Fruit fly (Drosophila melanogaster) whole organism, embryonic: ENCODE data around the gene CG32706.
A peak's percentile ranks its signal among the peaks of the same experiment; 100 is the strongest.

Experiments used
- CG10267 ChIP-seq: fragments of 200-800 bp; sonication (Bioruptor generic); optimal IDR thresholded peaks from 2 replicates; lab custom pipeline; 2018; ENCODE audit warnings: missing biosample characterization, mild to moderate bottlenecking, missing genetic modification characterization, moderate library complexity
- CG10462 ChIP-seq: fragments of 200-800 bp; sonication (Bioruptor generic); optimal IDR thresholded peaks from 2 replicates; lab custom pipeline; 2016; ENCODE audit warnings: missing biosample characterization, missing genetic modification characterization
- CG10543 ChIP-seq: fragments of 200-800 bp; sonication (Bioruptor generic); optimal IDR thresholded peaks from 3 replicates; lab custom pipeline; 2017; ENCODE audit warnings: missing biosample characterization, mild to moderate bottlenecking, missing genetic modification characterization, moderate library complexity
- CG12104 ChIP-seq: fragments of 200-800 bp; sonication (Bioruptor generic); optimal IDR thresholded peaks from 3 replicates; lab custom pipeline; 2016; ENCODE audit warnings: missing biosample characterization, missing genetic modification characterization
- CG12219 ChIP-seq: fragments of 200-800 bp; sonication (Bioruptor generic); optimal IDR thresholded peaks from 3 replicates; lab custom pipeline; 2018; ENCODE audit warnings: missing biosample characterization, mild to moderate bottlenecking, missing genetic modification characterization
- CG12769 ChIP-seq: fragments of 200-800 bp; sonication (Bioruptor generic); optimal IDR thresholded peaks from 2 replicates; lab custom pipeline; 2019; ENCODE audit warnings: missing biosample characterization, mild to moderate bottlenecking, missing genetic modification characterization, moderate library complexity
- CG13424 ChIP-seq: fragments of 200-800 bp; sonication (Bioruptor generic); optimal IDR thresholded peaks from 2 replicates; lab custom pipeline; 2019; ENCODE audit warnings: missing biosample characterization, mild to moderate bottlenecking, missing genetic modification characterization, moderate library complexity
- CG13894 ChIP-seq: fragments of 200-800 bp; sonication (Bioruptor generic); optimal IDR thresholded peaks from 3 replicates; lab custom pipeline; 2018; ENCODE audit warnings: missing biosample characterization, mild to moderate bottlenecking, missing genetic modification characterization, moderate library complexity
- CG14441 ChIP-seq: fragments of 200-800 bp; sonication (Bioruptor generic); IDR thresholded peaks from 2 replicates; pipeline ENCODE4 v1.3.6; 2022; ENCODE audit warnings: missing biosample characterization, missing genetic modification characterization
- CG14710 ChIP-seq: fragments of 200-800 bp; sonication (Bioruptor generic); optimal IDR thresholded peaks from 3 replicates; lab custom pipeline; 2019; ENCODE audit warnings: missing biosample characterization, mild to moderate bottlenecking, missing genetic modification characterization, moderate library complexity
- CG14965 ChIP-seq: fragments of 200-800 bp; sonication (Bioruptor generic); optimal IDR thresholded peaks from 2 replicates; lab custom pipeline; 2016; ENCODE audit warnings: missing biosample characterization, missing genetic modification characterization, borderline replicate concordance
- CG15011 ChIP-seq: fragments of 200-800 bp; sonication (Bioruptor generic); optimal IDR thresholded peaks from 3 replicates; lab custom pipeline; 2018; ENCODE audit warnings: missing biosample characterization, mild to moderate bottlenecking, missing genetic modification characterization
- CG15514 ChIP-seq: fragments of 200-800 bp; sonication (Bioruptor generic); optimal IDR thresholded peaks from 3 replicates; lab custom pipeline; 2017; ENCODE audit warnings: missing biosample characterization, missing genetic modification characterization, mild to moderate bottlenecking, moderate library complexity, missing genetic modification reagents
- CG18011 ChIP-seq: fragments of 200-800 bp; sonication (Bioruptor generic); optimal IDR thresholded peaks from 2 replicates; lab custom pipeline; 2017; ENCODE audit warnings: missing biosample characterization, missing genetic modification characterization, mild to moderate bottlenecking, moderate library complexity, missing genotype
- CG32532 ChIP-seq: fragments of 200-800 bp; sonication (Bioruptor generic); IDR thresholded peaks from 2 replicates; pipeline ENCODE4 v1.3.6; 2022; ENCODE audit warnings: missing biosample characterization, missing genetic modification characterization
- CG3838 ChIP-seq: fragments of 200-800 bp; sonication (Bioruptor generic); optimal IDR thresholded peaks from 3 replicates; lab custom pipeline; 2016; ENCODE audit warnings: missing biosample characterization, missing genetic modification characterization
- CG4707 ChIP-seq: fragments of 200-800 bp; sonication (Bioruptor generic); optimal IDR thresholded peaks from 2 replicates; lab custom pipeline; 2018; ENCODE audit warnings: missing biosample characterization, mild to moderate bottlenecking, missing genetic modification characterization, moderate library complexity
- CG4730 ChIP-seq: fragments of 200-800 bp; sonication (Bioruptor generic); IDR thresholded peaks from 2 replicates; pipeline ENCODE4 v1.3.6; 2022; ENCODE audit warnings: missing biosample characterization, missing genetic modification characterization
- CG4854 ChIP-seq: fragments of 200-800 bp; sonication (Bioruptor generic); optimal IDR thresholded peaks from 2 replicates; lab custom pipeline; 2016; ENCODE audit warnings: missing biosample characterization, missing genetic modification characterization, inconsistent platforms
- CG6272 ChIP-seq: fragments of 200-800 bp; sonication (Bioruptor generic); IDR thresholded peaks from 2 replicates; pipeline ENCODE4 v1.3.6; 2022; ENCODE audit warnings: missing biosample characterization, missing genetic modification characterization
- CG8944 ChIP-seq: fragments of 200-800 bp; sonication (Bioruptor generic); optimal IDR thresholded peaks from 3 replicates; lab custom pipeline; 2016; ENCODE audit warnings: missing biosample characterization, missing genetic modification characterization
- D ChIP-seq, 2 experiments: fragments of 200-800 bp in 1 of 2; fragments of >200 bp in 1 of 2; sonication (Bioruptor generic) in 1 of 2; optimal IDR thresholded peaks; 2 replicates in 1 of 2; 3 replicates in 1 of 2; lab custom pipeline; 2017; ENCODE audit warnings: mild to moderate bottlenecking in 1 of 2, missing biosample characterization in 1 of 2, missing genetic modification characterization in 1 of 2, missing genetic modification reagents in 1 of 2
- Dfd ChIP-seq, 2 experiments: fragments of >200 bp; optimal IDR thresholded peaks; 2 replicates each; lab custom pipeline; 2017; ENCODE audit warnings: missing biosample characterization in 2 of 2, missing genetic modification characterization in 2 of 2
- HLH3B ChIP-seq: fragments of 200-800 bp; sonication (Bioruptor generic); IDR thresholded peaks from 2 replicates; pipeline ENCODE4 v1.3.6; 2022; ENCODE audit warnings: missing biosample characterization, missing genetic modification characterization
- Hey ChIP-seq: fragments of 200-800 bp; sonication (Bioruptor generic); optimal IDR thresholded peaks from 3 replicates; lab custom pipeline; 2018; ENCODE audit warnings: missing biosample characterization, mild to moderate bottlenecking, missing genetic modification characterization
- Max ChIP-seq: fragments of 200-800 bp; sonication (Bioruptor generic); optimal IDR thresholded peaks from 2 replicates; lab custom pipeline; 2016; ENCODE audit warnings: missing biosample characterization, mild to moderate bottlenecking, missing genetic modification characterization
- Mrtf ChIP-seq: fragments of 200-800 bp; sonication (Bioruptor generic); IDR thresholded peaks from 3 replicates; pipeline ENCODE4 v1.3.6; 2022; ENCODE audit warnings: missing biosample characterization, missing genetic modification characterization
- Nf-YB ChIP-seq: fragments of 200-800 bp; sonication (Bioruptor generic); optimal IDR thresholded peaks from 3 replicates; lab custom pipeline; 2019; ENCODE audit warnings: missing biosample characterization, mild to moderate bottlenecking, missing genetic modification characterization, moderate library complexity
- ap ChIP-seq: fragments of 200-800 bp; sonication (Bioruptor generic); IDR thresholded peaks from 2 replicates; pipeline ENCODE4 v1.3.6; 2022; ENCODE audit warnings: missing biosample characterization, missing genetic modification characterization
- ash1 ChIP-seq: fragments of 200-800 bp; sonication (Bioruptor generic); optimal IDR thresholded peaks from 2 replicates; lab custom pipeline; 2018; ENCODE audit warnings: missing biosample characterization, mild to moderate bottlenecking, missing genetic modification characterization
- bab2 ChIP-seq: fragments of 200-800 bp; sonication (Bioruptor generic); optimal IDR thresholded peaks from 2 replicates; lab custom pipeline; 2016; ENCODE audit warnings: missing biosample characterization, missing genetic modification characterization
- cato ChIP-seq: fragments of 200-800 bp; sonication (Bioruptor generic); optimal IDR thresholded peaks from 2 replicates; lab custom pipeline; 2016; ENCODE audit warnings: missing biosample characterization, missing genetic modification characterization, borderline replicate concordance
- ems ChIP-seq: fragments of 200-800 bp; sonication (Bioruptor generic); optimal IDR thresholded peaks from 3 replicates; lab custom pipeline; 2016; ENCODE audit warnings: missing biosample characterization, missing genetic modification characterization
- fd64A ChIP-seq: fragments of 200-800 bp; sonication (Bioruptor generic); optimal IDR thresholded peaks from 3 replicates; lab custom pipeline; 2018; ENCODE audit warnings: missing biosample characterization, mild to moderate bottlenecking, missing genetic modification characterization
- fu2 ChIP-seq: fragments of 200-800 bp; sonication (Bioruptor generic); optimal IDR thresholded peaks from 2 replicates; lab custom pipeline; 2016; ENCODE audit warnings: missing biosample characterization, missing genetic modification characterization
- h ChIP-seq: fragments of >200 bp; optimal IDR thresholded peaks from 2 replicates; lab custom pipeline; 2017
- hbn ChIP-seq: fragments of 200-800 bp; sonication (Bioruptor generic); IDR thresholded peaks from 2 replicates; pipeline ENCODE4 v1.3.6; 2022; ENCODE audit warnings: missing biosample characterization, missing genetic modification characterization; ENCODE audit not compliant: partially characterized antibody
- klu ChIP-seq: fragments of 200-800 bp; sonication (Bioruptor generic); IDR thresholded peaks from 2 replicates; pipeline ENCODE4 v1.3.6; 2022; ENCODE audit warnings: missing biosample characterization, missing genetic modification characterization
- kni ChIP-seq: fragments of 200-800 bp; sonication (Bioruptor generic); optimal IDR thresholded peaks from 3 replicates; lab custom pipeline; 2017; ENCODE audit warnings: mild to moderate bottlenecking, missing biosample characterization, missing genetic modification reagents, missing genetic modification characterization
- lola ChIP-seq, 3 experiments: fragments of >200 bp in 2 of 3; fragments of 200-800 bp in 1 of 3; sonication (Bioruptor generic) in 1 of 3; optimal IDR thresholded peaks; 2 replicates each; lab custom pipeline; 2017 to 2019; ENCODE audit warnings: missing biosample characterization in 3 of 3, missing genetic modification characterization in 3 of 3, mild to moderate bottlenecking in 1 of 3, moderate library complexity in 1 of 3
- pnt ChIP-seq: fragments of 200-800 bp; sonication (Bioruptor generic); optimal IDR thresholded peaks from 3 replicates; lab custom pipeline; 2016; ENCODE audit warnings: missing biosample characterization, missing genetic modification characterization
- rib ChIP-seq: fragments of 200-800 bp; sonication (Bioruptor generic); IDR thresholded peaks from 2 replicates; pipeline ENCODE4 v1.3.6; 2022; ENCODE audit warnings: missing biosample characterization, missing genetic modification characterization
- salm ChIP-seq: fragments of 200-800 bp; sonication (Bioruptor generic); optimal IDR thresholded peaks from 2 replicates; lab custom pipeline; 2018; ENCODE audit warnings: missing biosample characterization, mild to moderate bottlenecking, missing genetic modification characterization
- so ChIP-seq: fragments of 200-800 bp; sonication (Bioruptor generic); IDR thresholded peaks from 3 replicates; pipeline ENCODE4 v1.3.6; 2022; ENCODE audit warnings: missing biosample characterization, missing genetic modification characterization
- tgo ChIP-seq: fragments of 200-800 bp; sonication (Bioruptor generic); IDR thresholded peaks from 3 replicates; pipeline ENCODE4 v1.3.6; 2022; ENCODE audit warnings: missing biosample characterization, missing genetic modification characterization
- tna ChIP-seq: fragments of 200-800 bp; sonication (Bioruptor generic); IDR thresholded peaks from 2 replicates; pipeline ENCODE4 v1.3.6; 2022; ENCODE audit warnings: missing biosample characterization, missing genetic modification characterization; ENCODE audit not compliant: partially characterized antibody
- twi ChIP-seq: fragments of 200-800 bp; optimal IDR thresholded peaks from 2 replicates; lab custom pipeline; 2019; ENCODE audit warnings: missing biosample characterization, mild to moderate bottlenecking, missing genetic modification characterization, moderate library complexity
- unc-4 ChIP-seq: fragments of 200-800 bp; sonication (Bioruptor generic); IDR thresholded peaks from 2 replicates; pipeline ENCODE4 v1.3.6; 2022; ENCODE audit warnings: missing biosample characterization, missing genetic modification characterization; ENCODE audit not compliant: partially characterized antibody
- vnd ChIP-seq: fragments of 200-800 bp; sonication (Bioruptor generic); IDR thresholded peaks from 3 replicates; pipeline ENCODE4 v1.3.6; 2022; ENCODE audit warnings: missing biosample characterization, missing genetic modification characterization; ENCODE audit not compliant: partially characterized antibody

Gene CG32706

DNA sequence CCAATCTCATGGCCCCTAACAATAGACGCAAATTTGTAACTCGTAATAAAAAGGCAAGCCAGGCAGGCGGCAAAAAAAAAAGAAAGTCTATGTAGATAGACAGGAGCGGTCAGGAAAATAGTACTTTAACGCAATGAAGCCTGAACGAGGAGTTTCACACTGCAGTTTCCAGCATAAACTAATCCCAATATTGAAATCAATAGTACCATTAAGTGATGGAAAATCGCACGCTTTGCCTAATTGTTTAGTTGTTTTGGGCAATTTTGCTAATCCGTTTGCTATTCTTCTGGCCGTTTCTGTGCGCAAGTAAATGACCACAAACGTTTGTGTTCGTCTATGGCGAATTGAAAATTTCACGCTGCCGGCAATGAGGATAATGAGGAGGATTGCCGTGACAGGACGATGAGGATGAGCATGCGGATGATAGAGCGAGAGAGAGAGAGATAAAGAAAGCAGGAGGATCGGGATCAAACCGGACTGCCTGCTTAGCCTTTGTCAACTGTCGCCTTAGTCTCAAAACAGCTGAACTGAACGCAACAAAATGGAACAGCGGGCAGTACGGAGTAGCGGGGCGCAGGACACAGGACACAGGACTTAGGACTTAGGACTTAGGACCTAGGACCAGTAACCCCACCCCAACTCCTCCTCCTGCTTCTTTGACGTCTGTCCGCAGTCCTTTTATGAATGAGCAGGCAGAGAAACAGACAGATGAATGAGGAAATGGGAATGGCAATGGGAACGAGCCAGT lies 40.5 kb downstream of the CG32706 start (continued):
- no peak for TF ChIP-seq CG13424
- no peak for TF ChIP-seq CG3838 (GFP tag; lab: Kevin White, UChicago)
- no peak for TF ChIP-seq fu2 (GFP tag; lab: Kevin White, UChicago)
- TF ChIP-seq bab2 = peak; percentile 7
- TF ChIP-seq CG6272 = no peak
- TF ChIP-seq ems = no peak
- no peak for TF ChIP-seq ash1
- no peak for TF ChIP-seq Hey (tag; lab: Kevin White, UChicago)
- 0 out of 2 replicates have a peak, but pooled peaks have one; percentile 18 for TF ChIP-seq HLH3B (GFP tag; lab: Robert Waterston, UW)
- TF ChIP-seq Max (GFP tag; lab: Kevin White, UChicago) = no peak
- TF ChIP-seq pnt (GFP tag; lab: Kevin White, UChicago) = no peak
- TF ChIP-seq CG32532 = no peak
- TF ChIP-seq CG14710 (tag; lab: Kevin White, UChicago) = no peak
- no peak for TF ChIP-seq salm (tag; lab: Kevin White, UChicago)
- no peak for TF ChIP-seq CG15011 (GFP tag; lab: Kevin White, UChicago)
- TF ChIP-seq Dfd (GFP tag; optimal IDR thresholded peaks at IDR 0.05; lab: Kevin White, UChicago) = no peak
- peak; percentile 33 for TF ChIP-seq twi (tag; lab: Kevin White, UChicago)
- no peak for TF ChIP-seq CG18011
- TF ChIP-seq CG12769 (tag; lab: Kevin White, UChicago) = no peak
- no peak for TF ChIP-seq klu (GFP tag; lab: Robert Waterston, UW)
- TF ChIP-seq lola (GFP tag; optimal IDR thresholded peaks at IDR 0.05; lab: Kevin White, UChicago) = no peak
- no peak for TF ChIP-seq CG10543 (GFP tag; lab: Kevin White, UChicago)
- TF ChIP-seq CG4707 (GFP tag; lab: Kevin White, UChicago) = no peak
- no peak for TF ChIP-seq CG4854 (GFP tag; lab: Kevin White, UChicago)
- no peak for TF ChIP-seq CG15514
- no peak for TF ChIP-seq Mrtf (GFP tag; lab: Robert Waterston, UW)
- TF ChIP-seq CG10267 (tag; lab: Kevin White, UChicago) = no peak
- TF ChIP-seq h (lab: Kevin White, UChicago) = no peak
- TF ChIP-seq cato (GFP tag; lab: Kevin White, UChicago) = no peak
- no peak for TF ChIP-seq fd64A (GFP tag; lab: Kevin White, UChicago)
- peak; percentile 85 for TF ChIP-seq D (optimal IDR thresholded peaks at IDR 0.05; lab: Kevin White, UChicago)
- no peak for TF ChIP-seq D (GFP tag; optimal IDR thresholded peaks at IDR 0.05; lab: Kevin White, UChicago)
- TF ChIP-seq CG13894 (tag; lab: Kevin White, UChicago) = no peak
- no peak for TF ChIP-seq ap (GFP tag; lab: Robert Waterston, UW)
- TF ChIP-seq vnd = no peak
- no peak for TF ChIP-seq hbn (GFP tag; lab: Robert Waterston, UW)
- peak; percentile 16 for TF ChIP-seq CG8944
- TF ChIP-seq rib (GFP tag; lab: Robert Waterston, UW) = no peak
- no peak for TF ChIP-seq tgo (GFP tag; lab: Robert Waterston, UW)
- no peak for TF ChIP-seq CG14965 (GFP tag; lab: Kevin White, UChicago)
- TF ChIP-seq kni (GFP tag; lab: Kevin White, UChicago) = peak; percentile 60
- TF ChIP-seq Nf-YB (GFP tag; lab: Kevin White, UChicago) = no peak
- no peak for TF ChIP-seq CG12219 (GFP tag; lab: Kevin White, UChicago)
- TF ChIP-seq CG4730 (GFP tag; lab: Robert Waterston, UW) = no peak
- TF ChIP-seq tna = no peak
- no peak for TF ChIP-seq CG10462 (GFP tag; lab: Kevin White, UChicago)
- TF ChIP-seq unc-4 (GFP tag; lab: Robert Waterston, UW) = no peak
- no peak for TF ChIP-seq CG14441
- no peak for TF ChIP-seq CG12104 (GFP tag; lab: Kevin White, UChicago)
- TF ChIP-seq so = no peak
